Worm (Caenorhabditis elegans): ENCODE measurements around the gene nas-25.

DNA sequence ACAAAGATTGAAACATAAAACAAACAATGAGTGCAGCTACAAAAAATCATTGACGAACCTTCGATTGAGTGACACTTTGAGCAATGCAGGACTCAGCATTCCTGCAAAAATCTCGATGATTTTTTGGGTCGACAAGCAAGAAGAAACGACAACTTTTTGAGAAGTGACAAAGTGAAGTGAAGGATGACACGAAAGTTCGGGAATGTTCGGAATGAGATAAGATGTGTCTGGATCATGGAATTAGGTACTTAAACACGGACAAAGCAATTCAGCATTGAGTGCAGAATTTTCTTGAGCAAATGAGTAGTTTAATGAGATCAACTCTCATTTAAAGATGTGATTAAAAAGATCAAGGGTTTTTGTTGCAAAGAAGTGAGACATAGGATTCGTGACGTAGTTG, 48.0 kb downstream of the nas-25 start, which contains the start of gene T07D4.2:
- TF ChIP-seq lin-15B (tag; optimal IDR thresholded peaks at IDR 0.05) (no peak), ztf-4 (tag; optimal IDR thresholded peaks at IDR 0.05) (no peak), nhr-237 (tag; optimal IDR thresholded peaks at IDR 0.05) (no peak), nhr-11 (tag; optimal IDR thresholded peaks at IDR 0.05) (no peak), nhr-67 (tag; optimal IDR thresholded peaks at IDR 0.05) (no peak), ceh-16 (tag; optimal IDR thresholded peaks at IDR 0.05) (no peak)
